Worm (Caenorhabditis elegans) whole organism, L1 larva: Measurements from ENCODE around the gene C06G4.6.

ENCODE experiments used
- F16B12.6 ChIP-seq: fragments of 150-350 bp; optimal IDR thresholded peaks from 2 replicates; lab custom pipeline; 2014; ENCODE audit warnings: missing biosample characterization, missing genetic modification characterization
- Y116A8C.19 ChIP-seq: sonication (generic microtip); optimal IDR thresholded peaks from 2 replicates; lab custom pipeline; 2016; ENCODE audit warnings: missing compliant biosample characterization, missing genetic modification characterization, borderline replicate concordance
- alr-1 ChIP-seq: fragments of 200-800 bp; sonication (Bioruptor generic); optimal IDR thresholded peaks from 2 replicates; lab custom pipeline; 2018; ENCODE audit warnings: borderline replicate concordance, mild to moderate bottlenecking, missing genetic modification characterization, missing compliant biosample characterization
- ceh-63 ChIP-seq: fragments of 200-800 bp; sonication (Bioruptor generic); optimal IDR thresholded peaks from 2 replicates; lab custom pipeline; 2018; ENCODE audit warnings: mild to moderate bottlenecking, missing genetic modification characterization, missing compliant biosample characterization
- ceh-8 ChIP-seq: fragments of 200-800 bp; sonication (Bioruptor generic); optimal IDR thresholded peaks from 2 replicates; lab custom pipeline; 2018; ENCODE audit warnings: mild to moderate bottlenecking, missing genetic modification characterization, moderate library complexity, missing compliant biosample characterization
- ceh-82 ChIP-seq, 3 experiments: fragments of 150-350 bp in 1 of 3; sonication (generic microtip) in 2 of 3; optimal IDR thresholded peaks; 2 replicates each; lab custom pipeline; 2014 to 2017; ENCODE audit warnings: missing biosample characterization in 3 of 3, missing genetic modification characterization in 3 of 3
- dpl-1 ChIP-seq, 3 experiments: fragments of 150-350 bp in 2 of 3; sonication (generic microtip) in 1 of 3; optimal IDR thresholded peaks; 2 replicates each; lab custom pipeline; 2014 to 2017; ENCODE audit warnings: missing biosample characterization in 3 of 3, missing genetic modification characterization in 3 of 3, missing genetic modification reagents in 3 of 3
- efl-1 ChIP-seq, 4 experiments: fragments of 150-350 bp; optimal IDR thresholded peaks in 3 of 4; peaks in 1 of 4; 1 replicate in 1 of 4; 2 replicates in 3 of 4; lab custom pipeline; 2014; ENCODE audit warnings: missing biosample characterization in 2 of 4, missing genetic modification characterization in 2 of 4, missing genetic modification reagents in 2 of 4
- egl-27 ChIP-seq, 2 experiments: fragments of 150-350 bp in 1 of 2; sonication (generic microtip); optimal IDR thresholded peaks; 3 replicates each; lab custom pipeline; 2017 to 2018; ENCODE audit warnings: missing biosample characterization in 2 of 2, missing genetic modification characterization in 2 of 2, missing genetic modification reagents in 2 of 2
- elt-2 ChIP-seq: sonication (generic microtip); optimal IDR thresholded peaks from 2 replicates; lab custom pipeline; 2016; ENCODE audit warnings: missing genetic modification characterization, mild to moderate bottlenecking, inconsistent platforms, missing compliant biosample characterization, missing genetic modification reagents
- ets-5 ChIP-seq: fragments of 200-800 bp; sonication (Bioruptor generic); IDR thresholded peaks from 2 replicates; pipeline ENCODE4 v1.3.6; 2022; ENCODE audit warnings: missing genetic modification characterization, missing compliant biosample characterization
- fkh-10 ChIP-seq: sonication (generic microtip); optimal IDR thresholded peaks from 2 replicates; lab custom pipeline; 2017; ENCODE audit warnings: missing biosample characterization, missing genetic modification reagents, missing genetic modification characterization
- fkh-4 ChIP-seq: sonication (generic microtip); optimal IDR thresholded peaks from 2 replicates; lab custom pipeline; 2016; ENCODE audit warnings: missing compliant biosample characterization, missing genetic modification characterization, borderline replicate concordance
- fkh-8 ChIP-seq: sonication (generic microtip); optimal IDR thresholded peaks from 2 replicates; lab custom pipeline; 2016; ENCODE audit warnings: mild to moderate bottlenecking, missing genetic modification characterization, missing compliant biosample characterization
- grh-1 ChIP-seq: fragments of 200-800 bp; sonication (Bioruptor generic); IDR thresholded peaks from 2 replicates; pipeline ENCODE4 v1.3.6; 2022; ENCODE audit warnings: missing genetic modification reagents, missing genetic modification characterization, missing compliant biosample characterization
- isw-1 ChIP-seq: fragments of 200-800 bp; sonication (Bioruptor generic); IDR thresholded peaks from 2 replicates; pipeline ENCODE4 v1.3.6; 2022; ENCODE audit warnings: missing genetic modification characterization, missing compliant biosample characterization
- lin-13 ChIP-seq: fragments of 150-350 bp; optimal IDR thresholded peaks from 2 replicates; lab custom pipeline; 2014; ENCODE audit warnings: missing biosample characterization, missing genetic modification reagents, missing genetic modification characterization
- lin-15B ChIP-seq: fragments of 150-350 bp; sonication (generic microtip); optimal IDR thresholded peaks from 3 replicates; lab custom pipeline; 2014; ENCODE audit warnings: missing biosample characterization, missing genetic modification characterization
- lin-35 ChIP-seq, 2 experiments: fragments of 150-350 bp; optimal IDR thresholded peaks; 2 replicates each; lab custom pipeline; 2014; ENCODE audit warnings: missing biosample characterization in 2 of 2, missing genetic modification characterization in 2 of 2, missing genetic modification reagents in 2 of 2
- lin-39 ChIP-seq: fragments of 150-350 bp; optimal IDR thresholded peaks from 2 replicates; lab custom pipeline; 2014; ENCODE audit warnings: missing biosample characterization, missing genetic modification reagents, missing genetic modification characterization
- lsy-2 ChIP-seq, 2 experiments: fragments of 150-350 bp; optimal IDR thresholded peaks; 2 replicates each; lab custom pipeline; 2014; ENCODE audit warnings: missing biosample characterization in 2 of 2, missing genetic modification characterization in 2 of 2
- mdl-1 ChIP-seq, 2 experiments: fragments of 150-350 bp; optimal IDR thresholded peaks; 2 replicates each; lab custom pipeline; 2014 to 2017; ENCODE audit warnings: missing biosample characterization in 2 of 2, missing genetic modification characterization in 2 of 2, inconsistent platforms in 1 of 2
- mef-2 ChIP-seq: fragments of 150-350 bp; optimal IDR thresholded peaks from 2 replicates; lab custom pipeline; 2014; ENCODE audit warnings: missing biosample characterization, missing genetic modification characterization
- mep-1 ChIP-seq: fragments of 150-350 bp; optimal IDR thresholded peaks from 2 replicates; lab custom pipeline; 2014; ENCODE audit warnings: missing biosample characterization, missing genetic modification characterization
- nhr-12 ChIP-seq: sonication (generic microtip); optimal IDR thresholded peaks from 2 replicates; lab custom pipeline; 2017; ENCODE audit warnings: missing biosample characterization, missing genetic modification characterization
- nhr-28 ChIP-seq: fragments of 150-350 bp; optimal IDR thresholded peaks from 2 replicates; lab custom pipeline; 2014; ENCODE audit warnings: missing biosample characterization, missing genetic modification characterization
- nhr-47 ChIP-seq: sonication (generic microtip); optimal IDR thresholded peaks from 2 replicates; lab custom pipeline; 2016; ENCODE audit warnings: mild to moderate bottlenecking, missing genetic modification characterization, moderate library complexity, missing compliant biosample characterization
- nhr-71 ChIP-seq: sonication (generic microtip); optimal IDR thresholded peaks from 2 replicates; lab custom pipeline; 2016; ENCODE audit warnings: mild to moderate bottlenecking, missing genetic modification characterization, moderate library complexity, missing compliant biosample characterization
- nhr-84 ChIP-seq: sonication (generic microtip); optimal IDR thresholded peaks from 2 replicates; lab custom pipeline; 2017; ENCODE audit warnings: missing biosample characterization, missing genetic modification characterization
- nhr-90 ChIP-seq: sonication (generic microtip); optimal IDR thresholded peaks from 2 replicates; lab custom pipeline; 2016; ENCODE audit warnings: mild to moderate bottlenecking, missing genetic modification characterization, missing compliant biosample characterization; ENCODE audit not compliant: poor library complexity
- pax-3 ChIP-seq: fragments of 200-800 bp; sonication (Bioruptor generic); optimal IDR thresholded peaks from 2 replicates; lab custom pipeline; 2018; ENCODE audit warnings: mild to moderate bottlenecking, missing genetic modification characterization, moderate library complexity, missing compliant biosample characterization
- pqm-1 ChIP-seq: sonication (generic microtip); optimal IDR thresholded peaks from 3 replicates; lab custom pipeline; 2017; ENCODE audit warnings: missing biosample characterization, missing genetic modification characterization
- skn-1 ChIP-seq: fragments of 150-350 bp; optimal IDR thresholded peaks from 2 replicates; lab custom pipeline; 2014; ENCODE audit warnings: missing biosample characterization, missing genetic modification characterization
- snpc-4 ChIP-seq: fragments of 150-350 bp; optimal IDR thresholded peaks from 2 replicates; lab custom pipeline; 2014; ENCODE audit warnings: missing biosample characterization, missing genetic modification characterization
- sox-4 ChIP-seq: sonication (generic microtip); optimal IDR thresholded peaks from 2 replicates; lab custom pipeline; 2016; ENCODE audit warnings: missing genetic modification characterization, missing compliant biosample characterization
- sup-37 ChIP-seq: fragments of 200-800 bp; sonication (Bioruptor generic); optimal IDR thresholded peaks from 2 replicates; lab custom pipeline; 2018; ENCODE audit warnings: mild to moderate bottlenecking, missing genetic modification characterization, missing compliant biosample characterization
- unc-86 ChIP-seq: sonication (generic microtip); optimal IDR thresholded peaks from 2 replicates; lab custom pipeline; 2016; ENCODE audit warnings: missing genetic modification characterization, missing compliant biosample characterization
- zag-1 ChIP-seq: fragments of 150-350 bp; optimal IDR thresholded peaks from 2 replicates; lab custom pipeline; 2014; ENCODE audit warnings: missing biosample characterization, missing genetic modification characterization
- zip-4 ChIP-seq: fragments of 200-800 bp; sonication (Bioruptor generic); optimal IDR thresholded peaks from 2 replicates; lab custom pipeline; 2018; ENCODE audit warnings: mild to moderate bottlenecking, missing genetic modification characterization, moderate library complexity, missing compliant biosample characterization
- ztf-4 ChIP-seq: fragments of 150-350 bp; optimal IDR thresholded peaks from 2 replicates; lab custom pipeline; 2014; ENCODE audit warnings: missing biosample characterization, missing genetic modification characterization

C06G4.6 gene

DNA sequence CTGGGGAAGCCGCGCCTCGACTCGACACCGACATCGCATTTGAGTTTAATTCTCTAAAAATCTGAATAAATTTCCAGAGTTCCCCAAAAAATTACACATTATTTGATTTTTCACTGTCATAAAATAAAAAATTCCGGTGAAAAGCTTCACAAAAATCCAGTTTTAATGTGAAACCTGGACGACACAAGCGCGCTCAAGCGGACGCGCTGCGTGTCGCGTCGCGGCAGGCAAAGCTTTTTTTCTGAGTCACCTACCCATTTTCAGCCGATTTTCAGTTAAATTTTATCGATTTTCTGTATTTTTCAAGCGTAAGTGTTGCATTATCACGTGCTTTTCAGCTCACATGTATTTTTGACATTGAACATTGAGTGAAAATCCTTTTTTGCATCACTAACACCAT lies 5.6 kb downstream of the C06G4.6 start, which contains the start of gene cit-1.1 (continued):
- TF ChIP-seq efl-1 (optimal IDR thresholded peaks at IDR 0.05; lab: Kevin White, UChicago) (peak; percentile 37 to 52), efl-1 (GFP tag; optimal IDR thresholded peaks at IDR 0.05 in 1 of 2; lab: Kevin White, UChicago) (peak in 1 of 2 experiments; percentile 44), lin-15B (tag; lab: Kevin White, UChicago) (peak; percentile 38), zip-4 (GFP tag; lab: Kevin White, UChicago) (no peak), sox-4 (tag; lab: Kevin White, UChicago) (no peak), zag-1 (tag; lab: Kevin White, UChicago) (no peak), nhr-47 (tag; lab: Kevin White, UChicago) (no peak), ceh-8 (GFP tag; lab: Kevin White, UChicago) (no peak), nhr-84 (tag; lab: Kevin White, UChicago) (no peak), isw-1 (GFP tag; lab: Robert Waterston, UW) (no peak), pax-3 (tag; lab: Kevin White, UChicago) (no peak), ceh-63 (GFP tag; lab: Kevin White, UChicago) (no peak), nhr-12 (tag; lab: Kevin White, UChicago) (no peak), mef-2 (tag; lab: Kevin White, UChicago) (no peak), lin-13 (GFP tag; lab: Kevin White, UChicago) (no peak), fkh-8 (tag; lab: Kevin White, UChicago) (no peak), elt-2 (tag; lab: Kevin White, UChicago) (no peak), lin-39 (tag; lab: Kevin White, UChicago) (no peak), alr-1 (tag; lab: Kevin White, UChicago) (no peak), mdl-1 (tag; optimal IDR thresholded peaks at IDR 0.05; lab: Kevin White, UChicago) (no peak), dpl-1 (GFP tag; optimal IDR thresholded peaks at IDR 0.05; lab: Kevin White, UChicago) (peak in 2 of 3 experiments; percentile 33 to 49), mep-1 (no peak), egl-27 (tag; optimal IDR thresholded peaks at IDR 0.05; lab: Kevin White, UChicago) (no peak), lin-35 (GFP tag; optimal IDR thresholded peaks at IDR 0.05; lab: Kevin White, UChicago) (peak; percentile 32 to 37), ets-5 (GFP tag; lab: Robert Waterston, UW) (no peak), Y116A8C.19 (tag; lab: Kevin White, UChicago) (no peak), ceh-82 (tag; optimal IDR thresholded peaks at IDR 0.05; lab: Kevin White, UChicago) (peak in 2 of 3 experiments; percentile 7 to 18), fkh-4 (tag; lab: Kevin White, UChicago) (no peak), fkh-10 (GFP tag; lab: Kevin White, UChicago) (no peak), ztf-4 (tag; lab: Kevin White, UChicago) (no peak), nhr-71 (tag; lab: Kevin White, UChicago) (no peak), grh-1 (GFP tag; lab: Robert Waterston, UW) (no peak), snpc-4 (tag; lab: Kevin White, UChicago) (no peak), sup-37 (GFP tag; lab: Kevin White, UChicago) (no peak), nhr-90 (tag; lab: Kevin White, UChicago) (no peak)

DNA sequence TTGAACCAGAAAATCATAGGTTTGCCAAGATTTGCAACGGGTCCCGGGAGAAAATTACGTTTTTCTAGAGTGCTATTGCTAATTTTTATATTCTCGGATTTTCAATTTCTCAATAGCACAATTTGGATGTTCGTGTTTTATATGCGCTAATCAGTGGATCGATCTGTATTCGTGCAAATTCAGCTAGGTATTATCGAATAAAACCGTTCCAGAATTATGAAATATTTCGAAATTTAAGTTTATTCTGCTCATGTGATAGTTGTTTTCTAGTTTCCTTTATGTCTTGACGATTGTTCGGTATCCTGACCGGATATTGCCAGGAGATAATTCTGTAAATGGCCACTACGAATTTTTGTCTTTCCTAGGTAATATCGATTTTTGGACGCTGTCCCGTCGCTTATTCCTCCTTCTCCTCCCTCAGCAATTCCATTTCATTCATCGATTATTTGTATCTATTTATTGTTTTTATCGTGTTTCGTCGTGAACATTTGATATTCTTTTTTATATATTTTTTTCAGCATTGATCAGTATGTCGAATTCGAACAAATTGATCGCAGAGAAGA lies 6.2 kb downstream of the C06G4.6 start, which contains the start of gene cit-1.2:
cit-1.2 (plus strand) TSS at position 513 of the 563 bp plus-strand sequence.
- TF ChIP-seq pqm-1 (tag; lab: Kevin White, UChicago) (no peak), skn-1 (tag; lab: Kevin White, UChicago) (peak; percentile 7), unc-86 (tag; lab: Kevin White, UChicago) (no peak), lsy-2 (tag; optimal IDR thresholded peaks at IDR 0.05; lab: Kevin White, UChicago) (no peak), nhr-28 (tag; lab: Kevin White, UChicago) (no peak), F16B12.6 (tag; lab: Kevin White, UChicago) (no peak)
